Fruit fly (Drosophila melanogaster): Measurements from ENCODE around the gene CG16753.

DNA sequence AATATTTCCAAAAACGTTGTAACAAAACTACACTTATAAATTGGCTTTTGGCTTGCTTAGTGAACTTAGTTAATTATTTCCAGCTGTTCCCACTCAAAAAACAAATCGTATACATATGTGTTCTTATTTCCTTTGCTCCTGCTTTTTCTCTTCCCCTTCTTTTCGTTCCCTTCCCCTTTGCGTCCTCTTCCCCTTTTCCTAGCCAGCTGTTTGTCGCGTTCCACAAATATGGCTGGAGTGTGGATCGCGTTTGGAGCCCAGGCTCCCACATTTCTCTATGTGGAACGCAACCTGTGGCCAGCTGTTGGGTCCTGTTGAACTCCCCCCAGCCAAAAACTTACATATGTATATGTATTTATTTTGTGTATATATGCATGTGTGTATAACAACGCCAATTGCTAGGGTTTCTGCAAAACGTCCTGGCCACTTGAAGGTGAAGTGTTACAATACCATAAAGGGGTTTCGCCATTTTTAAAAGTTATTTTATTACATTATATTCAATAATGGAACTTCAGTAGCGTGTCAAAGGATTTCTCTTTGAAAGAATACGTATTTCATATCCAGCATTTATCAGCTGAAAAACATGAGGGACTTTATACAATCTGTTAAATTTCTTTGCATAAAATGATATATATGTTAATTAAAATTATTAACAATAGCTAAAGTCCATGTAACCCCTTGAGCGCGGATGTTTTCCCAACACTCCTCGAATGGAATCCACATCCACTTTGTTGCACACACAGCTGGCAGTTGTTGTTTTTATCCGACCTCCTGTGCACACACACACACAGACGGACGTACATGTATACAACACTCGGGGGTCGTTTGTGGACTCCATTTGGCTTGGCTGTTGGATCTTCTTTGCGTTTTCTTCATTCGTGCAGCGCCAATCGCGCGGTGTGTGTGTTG lies 17.1 kb downstream of the CG16753 start:
- TF ChIP-seq Vsx2 (GFP tag; optimal IDR thresholded peaks at IDR 0.05; ENCODE audit: partially characterized antibody) (no peak), foxo (GFP tag; optimal IDR thresholded peaks at IDR 0.05) (peak in 1 of 2 experiments; percentile 31), pan (optimal IDR thresholded peaks at IDR 0.05) (no peak)
